Fruit fly (Drosophila melanogaster): ENCODE results near the gene CG7536.

- no peak for TF ChIP-seq toe (GFP tag; optimal IDR thresholded peaks at IDR 0.05)
- no peak for TF ChIP-seq Mnt (GFP tag; optimal IDR thresholded peaks at IDR 0.05)
- TF ChIP-seq Clk (GFP tag; optimal IDR thresholded peaks at IDR 0.05): no peak
- no peak for TF ChIP-seq CG7045 (GFP tag; optimal IDR thresholded peaks at IDR 0.05)
- TF ChIP-seq CG33017 (tag; optimal IDR thresholded peaks at IDR 0.05): no peak
- TF ChIP-seq CG7101 (tag; optimal IDR thresholded peaks at IDR 0.05): no peak
- TF ChIP-seq CG11617 (GFP tag; optimal IDR thresholded peaks at IDR 0.05): no peak
- TF ChIP-seq kay (GFP tag; ENCODE audit: borderline replicate concordance): no peak
- TF ChIP-seq cic (GFP tag; optimal IDR thresholded peaks at IDR 0.05): no peak
- no peak for TF ChIP-seq CG12768 (GFP tag; optimal IDR thresholded peaks at IDR 0.05)
Observed at dm6 chrX:18094130-18094529, 5.8 kb upstream of the CG7536 start.
